Worm (Caenorhabditis elegans) whole organism, L4 larva: ENCODE data around the gene Y17G9A.3.

Experiments used
- Y48G9A.11 ChIP-seq: fragments of 200-800 bp; sonication (Bioruptor generic); IDR thresholded peaks from 2 replicates; pipeline ENCODE4 v1.3.6; 2022; ENCODE audit warnings: missing genetic modification reagents, missing genetic modification characterization, missing compliant biosample characterization
- lim-7 ChIP-seq: fragments of 200-800 bp; sonication (Bioruptor generic); IDR thresholded peaks from 2 replicates; pipeline ENCODE4 v1.3.6; 2022; ENCODE audit warnings: missing genetic modification characterization, missing compliant biosample characterization
- lin-13 ChIP-seq: fragments of 150-350 bp; optimal IDR thresholded peaks from 2 replicates; lab custom pipeline; 2014; ENCODE audit warnings: missing biosample characterization, missing genetic modification reagents, missing genetic modification characterization
- lsy-2 ChIP-seq, 2 experiments: fragments of 150-350 bp in 1 of 2; sonication (generic microtip) in 1 of 2; optimal IDR thresholded peaks; 2 replicates each; lab custom pipeline; 2014 to 2017; ENCODE audit warnings: missing biosample characterization in 2 of 2, missing genetic modification characterization in 2 of 2
- madf-9 ChIP-seq: fragments of 200-800 bp; sonication (Bioruptor generic); conservative IDR thresholded peaks from 2 replicates; pipeline ENCODE4 v1.3.6; 2022; ENCODE audit warnings: missing genetic modification reagents, missing genetic modification characterization, missing compliant biosample characterization
- nhr-237 ChIP-seq: sonication (generic microtip); optimal IDR thresholded peaks from 2 replicates; lab custom pipeline; 2017; ENCODE audit warnings: missing biosample characterization, missing genetic modification characterization
- nhr-77 ChIP-seq: fragments of 150-350 bp; optimal IDR thresholded peaks from 2 replicates; lab custom pipeline; 2014; ENCODE audit warnings: missing biosample characterization, missing genetic modification characterization
- ztf-11 ChIP-seq: fragments of 150-350 bp; optimal IDR thresholded peaks from 2 replicates; lab custom pipeline; 2014; ENCODE audit warnings: missing biosample characterization, missing genetic modification characterization

- TF ChIP-seq nhr-77 (tag; lab: Kevin White, UChicago) (no peak), lim-7 (no peak; the same call in 1 of the 2 replicates), madf-9 (GFP tag; lab: Robert Waterston, UW) (no peak), lin-13 (no peak), nhr-237 (tag; lab: Kevin White, UChicago) (no peak), ztf-11 (no peak), Y48G9A.11 (no peak), lsy-2 (tag; optimal IDR thresholded peaks at IDR 0.05; lab: Kevin White, UChicago) (no peak)
Observed at ce11 chrIV:4885435-4885834, 27.0 kb upstream of the Y17G9A.3 start.
